Fruit fly (Drosophila melanogaster) whole organism, embryonic: ENCODE results near the gene CG42835.

Source experiments
- Atf3 ChIP-seq: fragments of 200-800 bp; sonication (Bioruptor generic); optimal IDR thresholded peaks from 3 replicates; lab custom pipeline; 2016; ENCODE audit warnings: missing biosample characterization, missing genetic modification characterization
- Bdp1 ChIP-seq: fragments of 200-800 bp; sonication (Bioruptor generic); optimal IDR thresholded peaks from 3 replicates; lab custom pipeline; 2016; ENCODE audit warnings: missing biosample characterization, missing genetic modification characterization
- CG1024 ChIP-seq: fragments of 200-800 bp; sonication (Bioruptor generic); IDR thresholded peaks from 2 replicates; pipeline ENCODE4 v1.3.6; 2022; ENCODE audit warnings: missing biosample characterization, missing genetic modification characterization
- CG11085 ChIP-seq: fragments of 200-800 bp; sonication (Bioruptor generic); IDR thresholded peaks from 2 replicates; pipeline ENCODE4 v1.3.6; 2022; ENCODE audit warnings: missing biosample characterization, missing genetic modification characterization
- CG11093 ChIP-seq: fragments of 200-800 bp; sonication (Bioruptor generic); IDR thresholded peaks from 3 replicates; pipeline ENCODE4 v1.3.6; 2022; ENCODE audit warnings: missing biosample characterization, missing genetic modification characterization
- CG12219 ChIP-seq: fragments of 200-800 bp; sonication (Bioruptor generic); optimal IDR thresholded peaks from 3 replicates; lab custom pipeline; 2018; ENCODE audit warnings: missing biosample characterization, mild to moderate bottlenecking, missing genetic modification characterization
- CG13775 ChIP-seq: fragments of 200-800 bp; sonication (Bioruptor generic); optimal IDR thresholded peaks from 3 replicates; lab custom pipeline; 2017; ENCODE audit warnings: missing biosample characterization, mild to moderate bottlenecking, missing genetic modification characterization
- CG14014 ChIP-seq: fragments of 200-800 bp; sonication (Bioruptor generic); IDR thresholded peaks from 2 replicates; pipeline ENCODE4 v1.3.6; 2022; ENCODE audit warnings: missing biosample characterization, missing genetic modification characterization
- CG15479 ChIP-seq: fragments of 200-800 bp; sonication (Bioruptor generic); optimal IDR thresholded peaks from 3 replicates; lab custom pipeline; 2019; ENCODE audit warnings: missing biosample characterization, mild to moderate bottlenecking, missing genetic modification characterization, moderate library complexity
- CG17385 ChIP-seq: fragments of 200-800 bp; sonication (Bioruptor generic); optimal IDR thresholded peaks from 3 replicates; lab custom pipeline; 2018; ENCODE audit warnings: missing biosample characterization, mild to moderate bottlenecking, missing genetic modification characterization
- CG17802 ChIP-seq: fragments of 200-800 bp; sonication (Bioruptor generic); optimal IDR thresholded peaks from 2 replicates; lab custom pipeline; 2018; ENCODE audit warnings: missing biosample characterization, mild to moderate bottlenecking, missing genetic modification characterization, moderate library complexity
- CG30403 ChIP-seq: fragments of 200-800 bp; sonication (Bioruptor generic); optimal IDR thresholded peaks from 3 replicates; lab custom pipeline; 2016; ENCODE audit warnings: missing biosample characterization, missing genetic modification characterization
- CG3065 ChIP-seq: fragments of 200-800 bp; sonication (Bioruptor generic); optimal IDR thresholded peaks from 2 replicates; lab custom pipeline; 2016; ENCODE audit warnings: missing biosample characterization, missing genetic modification characterization
- CG31224 ChIP-seq: fragments of 200-800 bp; sonication (Bioruptor generic); IDR thresholded peaks from 2 replicates; pipeline ENCODE4 v1.3.6; 2022; ENCODE audit warnings: missing biosample characterization, missing genetic modification characterization
- CG32532 ChIP-seq: fragments of 200-800 bp; sonication (Bioruptor generic); IDR thresholded peaks from 2 replicates; pipeline ENCODE4 v1.3.6; 2022; ENCODE audit warnings: missing biosample characterization, missing genetic modification characterization
- CG42726 ChIP-seq: fragments of 200-800 bp; sonication (Bioruptor generic); IDR thresholded peaks from 2 replicates; pipeline ENCODE4 v1.3.6; 2022; ENCODE audit warnings: missing biosample characterization, missing genetic modification characterization; ENCODE audit not compliant: partially characterized antibody
- CG7556 ChIP-seq: fragments of 200-800 bp; sonication (Bioruptor generic); optimal IDR thresholded peaks from 2 replicates; lab custom pipeline; 2017; ENCODE audit warnings: missing biosample characterization, mild to moderate bottlenecking, missing genetic modification characterization
- CG7928 ChIP-seq: fragments of 200-800 bp; sonication (Bioruptor generic); optimal IDR thresholded peaks from 2 replicates; lab custom pipeline; 2017; ENCODE audit warnings: missing biosample characterization, mild to moderate bottlenecking, missing genetic modification characterization
- CG9876 ChIP-seq: fragments of 200-800 bp; sonication (Bioruptor generic); optimal IDR thresholded peaks from 2 replicates; lab custom pipeline; 2016; ENCODE audit warnings: missing biosample characterization, missing genetic modification characterization
- Chrac-16 ChIP-seq: fragments of 200-800 bp; sonication (Bioruptor generic); optimal IDR thresholded peaks from 3 replicates; lab custom pipeline; 2016; ENCODE audit warnings: missing biosample characterization, missing genetic modification characterization
- H15 ChIP-seq: fragments of 200-800 bp; sonication (Bioruptor generic); IDR thresholded peaks from 3 replicates; pipeline ENCODE4 v1.3.6; 2022; ENCODE audit warnings: missing biosample characterization, missing genetic modification characterization
- HHEX ChIP-seq: fragments of 200-800 bp; sonication (Bioruptor generic); optimal IDR thresholded peaks from 3 replicates; lab custom pipeline; 2017; ENCODE audit warnings: missing biosample characterization, mild to moderate bottlenecking, missing genetic modification characterization, missing genetic modification reagents
- Kr ChIP-seq: fragments of 200-800 bp; sonication (Bioruptor generic); optimal IDR thresholded peaks from 2 replicates; lab custom pipeline; 2017; ENCODE audit warnings: missing biosample characterization, mild to moderate bottlenecking, missing genetic modification characterization
- Lpt ChIP-seq: fragments of >200 bp; optimal IDR thresholded peaks from 2 replicates; lab custom pipeline; 2018; ENCODE audit warnings: missing biosample characterization, missing genetic modification characterization
- Mes4 ChIP-seq: fragments of 200-800 bp; sonication (Bioruptor generic); optimal IDR thresholded peaks from 2 replicates; lab custom pipeline; 2016; ENCODE audit warnings: missing biosample characterization, missing genetic modification characterization
- NK7.1 ChIP-seq: fragments of 200-800 bp; sonication (Bioruptor generic); optimal IDR thresholded peaks from 3 replicates; lab custom pipeline; 2016; ENCODE audit warnings: missing biosample characterization, missing genetic modification characterization
- Nf-YB ChIP-seq: fragments of 200-800 bp; sonication (Bioruptor generic); optimal IDR thresholded peaks from 3 replicates; lab custom pipeline; 2019; ENCODE audit warnings: missing biosample characterization, mild to moderate bottlenecking, missing genetic modification characterization, moderate library complexity
- Oaz ChIP-seq: fragments of 200-800 bp; sonication (Bioruptor generic); IDR thresholded peaks from 2 replicates; pipeline ENCODE4 v1.3.6; 2022; ENCODE audit warnings: missing biosample characterization, missing genetic modification characterization
- Optix ChIP-seq: fragments of 200-800 bp; sonication (Bioruptor generic); IDR thresholded peaks from 3 replicates; pipeline ENCODE4 v1.3.6; 2022; ENCODE audit warnings: missing biosample characterization, missing genetic modification characterization
- Spps ChIP-seq: fragments of 200-800 bp; sonication (Bioruptor generic); optimal IDR thresholded peaks from 2 replicates; lab custom pipeline; 2018; ENCODE audit warnings: missing biosample characterization, mild to moderate bottlenecking, missing genetic modification characterization
- Sry-δ ChIP-seq: fragments of 200-800 bp; sonication (Bioruptor generic); optimal IDR thresholded peaks from 2 replicates; lab custom pipeline; 2016; ENCODE audit warnings: missing biosample characterization, missing genetic modification characterization
- abd-A ChIP-seq: fragments of 200-800 bp; sonication (Bioruptor generic); optimal IDR thresholded peaks from 3 replicates; lab custom pipeline; 2019; ENCODE audit warnings: missing biosample characterization, mild to moderate bottlenecking, missing genetic modification characterization, moderate library complexity
- ash1 ChIP-seq: fragments of 200-800 bp; sonication (Bioruptor generic); optimal IDR thresholded peaks from 2 replicates; lab custom pipeline; 2018; ENCODE audit warnings: missing biosample characterization, mild to moderate bottlenecking, missing genetic modification characterization
- bsh ChIP-seq, 2 experiments: fragments of 200-800 bp; sonication (Bioruptor generic); optimal IDR thresholded peaks; 2 replicates each; lab custom pipeline; 2017 to 2018; ENCODE audit warnings: mild to moderate bottlenecking in 2 of 2, missing biosample characterization in 2 of 2, missing genetic modification characterization in 2 of 2, moderate library complexity in 1 of 2
- fru ChIP-seq: fragments of >200 bp; optimal IDR thresholded peaks from 2 replicates; lab custom pipeline; 2017
- gcm ChIP-seq: fragments of 200-800 bp; sonication (Bioruptor generic); optimal IDR thresholded peaks from 2 replicates; lab custom pipeline; 2019; ENCODE audit warnings: missing biosample characterization, mild to moderate bottlenecking, missing genetic modification characterization, moderate library complexity
- gfzf ChIP-seq: fragments of 200-800 bp; sonication (Bioruptor generic); optimal IDR thresholded peaks from 2 replicates; lab custom pipeline; 2016; ENCODE audit warnings: missing biosample characterization, mild to moderate bottlenecking, missing genetic modification characterization, moderate library complexity
- grn ChIP-seq: fragments of 200-800 bp; sonication (Bioruptor generic); optimal IDR thresholded peaks from 3 replicates; lab custom pipeline; 2017; ENCODE audit warnings: missing biosample characterization, missing genetic modification characterization
- gro ChIP-seq: fragments of 200-800 bp; sonication (Bioruptor generic); optimal IDR thresholded peaks from 2 replicates; lab custom pipeline; 2016; ENCODE audit warnings: missing biosample characterization, missing genetic modification characterization
- gt ChIP-seq: fragments of 200-800 bp; sonication (Bioruptor generic); IDR thresholded peaks from 2 replicates; pipeline ENCODE4 v1.3.6; 2022; ENCODE audit warnings: missing biosample characterization, missing genetic modification characterization
- her ChIP-seq: fragments of 200-800 bp; sonication (Bioruptor generic); optimal IDR thresholded peaks from 2 replicates; lab custom pipeline; 2016; ENCODE audit warnings: missing biosample characterization, missing genetic modification characterization
- hth ChIP-seq: fragments of >200 bp; optimal IDR thresholded peaks from 2 replicates; lab custom pipeline; 2017; ENCODE audit warnings: inconsistent platforms
- pfk ChIP-seq: fragments of 200-800 bp; sonication (Bioruptor generic); optimal IDR thresholded peaks from 2 replicates; lab custom pipeline; 2018; ENCODE audit warnings: missing biosample characterization, mild to moderate bottlenecking, missing genetic modification characterization, moderate library complexity
- pros ChIP-seq: fragments of 200-800 bp; sonication (Bioruptor generic); optimal IDR thresholded peaks from 3 replicates; lab custom pipeline; 2019; ENCODE audit warnings: missing biosample characterization, mild to moderate bottlenecking, missing genetic modification characterization, moderate library complexity
- row ChIP-seq: fragments of 200-800 bp; sonication (Bioruptor generic); IDR thresholded peaks from 3 replicates; pipeline ENCODE4 v1.3.6; 2022; ENCODE audit warnings: missing biosample characterization, missing genetic modification characterization
- sens-2 ChIP-seq: fragments of 200-800 bp; sonication (Bioruptor generic); IDR thresholded peaks from 2 replicates; pipeline ENCODE4 v1.3.6; 2022; ENCODE audit warnings: missing biosample characterization, missing genetic modification characterization
- slbo ChIP-seq: fragments of 200-800 bp; sonication (Bioruptor generic); IDR thresholded peaks from 2 replicates; pipeline ENCODE4 v1.3.6; 2022; ENCODE audit warnings: missing biosample characterization, missing genetic modification characterization
- so ChIP-seq: fragments of 200-800 bp; sonication (Bioruptor generic); IDR thresholded peaks from 3 replicates; pipeline ENCODE4 v1.3.6; 2022; ENCODE audit warnings: missing biosample characterization, missing genetic modification characterization
- tll ChIP-seq, 2 experiments: fragments of 200-800 bp in 1 of 2; fragments of >200 bp in 1 of 2; sonication (Bioruptor generic) in 1 of 2; optimal IDR thresholded peaks; 2 replicates each; lab custom pipeline; 2017 to 2019; ENCODE audit warnings: missing biosample characterization in 2 of 2, missing genetic modification characterization in 2 of 2, mild to moderate bottlenecking in 1 of 2, moderate library complexity in 1 of 2
- zen2 ChIP-seq: fragments of 200-800 bp; sonication (Bioruptor generic); IDR thresholded peaks from 3 replicates; pipeline ENCODE4 v1.3.6; 2022; ENCODE audit warnings: missing biosample characterization, missing genetic modification characterization; ENCODE audit not compliant: partially characterized antibody
- zfh2 ChIP-seq: fragments of 200-800 bp; sonication (Bioruptor generic); optimal IDR thresholded peaks from 2 replicates; lab custom pipeline; 2016; ENCODE audit warnings: missing biosample characterization, missing genetic modification characterization

CG42835 gene

dm6 chr3R:17391313-17391845 lies 29.1 kb upstream of the CG42835 start, which contains the start of the genes Brf and sds22 (continued):
- TF ChIP-seq CG15479 (GFP tag; lab: Kevin White, UChicago) (no peak), H15 (GFP tag; lab: Robert Waterston, UW) (peak; percentile 90), Mes4 (GFP tag; lab: Kevin White, UChicago) (peak; percentile 87), Lpt (GFP tag; lab: Kevin White, UChicago) (no peak), CG11093 (GFP tag; lab: Robert Waterston, UW) (peak; percentile 89), Bdp1 (peak; percentile 90), CG9876 (GFP tag; lab: Kevin White, UChicago) (peak; percentile 87), CG17802 (peak; percentile 81), fru (lab: Kevin White, UChicago) (no peak), CG7556 (GFP tag; lab: Kevin White, UChicago) (peak; percentile 94), pros (peak; percentile 61), Kr (GFP tag; lab: Kevin White, UChicago) (peak; percentile 33), her (GFP tag; lab: Kevin White, UChicago) (peak; percentile 88), CG7928 (GFP tag; lab: Kevin White, UChicago) (peak; percentile 67), CG13775 (GFP tag; lab: Kevin White, UChicago) (peak; percentile 96), CG3065 (GFP tag; lab: Kevin White, UChicago) (peak; percentile 93), CG31224 (GFP tag; lab: Robert Waterston, UW) (peak; percentile 83), gro (GFP tag; lab: Kevin White, UChicago) (peak; percentile 96), slbo (GFP tag; lab: Robert Waterston, UW) (peak; percentile 96), HHEX (GFP tag; lab: Kevin White, UChicago) (peak; percentile 92), ash1 (GFP tag; lab: Kevin White, UChicago) (peak; percentile 15), Optix (GFP tag; lab: Robert Waterston, UW) (peak; percentile 58; the same call in 2 of the 3 replicates), CG30403 (GFP tag; lab: Kevin White, UChicago) (peak; percentile 98), NK7.1 (GFP tag; lab: Kevin White, UChicago) (peak; percentile 86), bsh (GFP tag; optimal IDR thresholded peaks at IDR 0.05; lab: Kevin White, UChicago) (peak; percentile 80 to 94), Oaz (GFP tag; lab: Robert Waterston, UW) (peak; percentile 84), CG32532 (GFP tag; lab: Robert Waterston, UW) (peak; percentile 95), Spps (tag; lab: Kevin White, UChicago) (peak; percentile 93), CG42726 (GFP tag; lab: Robert Waterston, UW) (no peak), row (GFP tag; lab: Robert Waterston, UW) (peak; percentile 98), CG12219 (GFP tag; lab: Kevin White, UChicago) (peak; percentile 86), Chrac-16 (GFP tag; lab: Kevin White, UChicago) (peak; percentile 98), sens-2 (GFP tag; lab: Robert Waterston, UW) (peak; percentile 87; the same call in 1 of the 2 replicates), CG11085 (peak; percentile 84), tll (GFP tag; optimal IDR thresholded peaks at IDR 0.05; lab: Kevin White, UChicago) (peak; percentile 33 to 81), grn (peak; percentile 61), gfzf (GFP tag; lab: Kevin White, UChicago) (peak; percentile 34), CG14014 (GFP tag; lab: Robert Waterston, UW) (peak; percentile 93), abd-A (tag; lab: Kevin White, UChicago) (no peak), CG1024 (GFP tag; lab: Robert Waterston, UW) (peak; percentile 86), gcm (peak; percentile 90), Sry-δ (GFP tag; lab: Kevin White, UChicago) (peak; percentile 95), hth (no peak), Nf-YB (peak; percentile 79), so (GFP tag; lab: Robert Waterston, UW) (peak; percentile 87), Atf3 (GFP tag; lab: Kevin White, UChicago) (peak; percentile 94), zfh2 (peak; percentile 98), zen2 (no peak; the same call in 2 of the 3 replicates), gt (GFP tag; lab: Robert Waterston, UW) (peak; percentile 85), pfk (GFP tag; lab: Kevin White, UChicago) (peak; percentile 59), CG17385 (GFP tag; lab: Kevin White, UChicago) (peak; percentile 99)
